Worm (Caenorhabditis elegans): Measurements from ENCODE around the gene ZK686.5.

Gene ZK686.5

DNA sequence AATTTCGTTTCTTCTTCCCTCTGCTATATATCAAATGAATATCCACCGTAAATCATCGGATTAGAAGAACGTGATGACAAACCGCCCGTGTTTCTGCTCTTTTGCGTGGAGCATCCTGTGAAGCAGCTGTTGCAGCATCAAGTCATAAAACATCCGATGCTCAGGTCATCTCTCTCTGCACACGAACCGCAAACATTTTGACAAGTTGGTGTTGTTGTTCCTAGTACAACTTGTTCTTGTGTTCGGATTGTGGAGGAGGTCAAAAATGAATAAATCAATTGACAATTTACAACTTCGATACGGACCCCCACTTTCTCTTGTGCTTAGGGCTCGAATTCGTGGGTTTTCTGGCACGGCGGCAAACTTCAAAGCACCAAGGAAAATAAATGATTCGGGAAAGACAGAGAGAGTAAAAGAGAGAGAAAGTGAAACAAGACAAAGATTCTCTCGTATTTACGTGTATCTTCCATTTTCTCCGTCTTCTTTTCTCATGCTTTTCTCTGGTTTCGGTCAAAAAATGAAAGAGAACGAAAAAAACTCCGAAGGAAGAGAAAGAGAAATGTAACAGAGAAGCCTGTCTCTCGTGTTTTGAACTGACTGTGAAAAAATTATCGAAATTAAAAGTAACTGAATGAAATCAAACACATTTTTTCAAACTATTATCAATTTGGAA lies 13.4 kb upstream of the ZK686.5 start (continued):
- TF ChIP-seq lin-13 (GFP tag; optimal IDR thresholded peaks at IDR 0.05) (no peak), unc-62 (GFP tag; optimal IDR thresholded peaks at IDR 0.05) (no peak), xbp-1 (tag; optimal IDR thresholded peaks at IDR 0.05) (no peak), hpl-2 (GFP tag; optimal IDR thresholded peaks at IDR 0.05) (no peak), hlh-17 (GFP tag; optimal IDR thresholded peaks at IDR 0.05; ENCODE audit: borderline replicate concordance) (no peak), ces-1 (GFP tag; optimal IDR thresholded peaks at IDR 0.05) (no peak), isw-1 (GFP tag; IDR thresholded peaks at IDR 0.05) (no peak), ceh-63 (GFP tag; optimal IDR thresholded peaks at IDR 0.05) (no peak), fkh-8 (tag; optimal IDR thresholded peaks at IDR 0.05) (no peak), mef-2 (tag; optimal IDR thresholded peaks at IDR 0.05) (no peak), nhr-19 (GFP tag; conservative IDR thresholded peaks at IDR 0.05) (no peak), nhr-11 (tag; optimal IDR thresholded peaks at IDR 0.05) (no peak), jun-1 (tag; optimal IDR thresholded peaks at IDR 0.05) (no peak), nhr-237 (tag; optimal IDR thresholded peaks at IDR 0.05) (no peak), nhr-28 (tag; optimal IDR thresholded peaks at IDR 0.05) (no peak), tbx-2 (tag; optimal IDR thresholded peaks at IDR 0.05) (peak; percentile 12), lin-35 (GFP tag; optimal IDR thresholded peaks at IDR 0.05) (no peak), pax-3 (tag; optimal IDR thresholded peaks at IDR 0.05) (no peak), zip-4 (GFP tag; optimal IDR thresholded peaks at IDR 0.05) (no peak), efl-1 (optimal IDR thresholded peaks at IDR 0.05) (no peak), efl-1 (GFP tag; optimal IDR thresholded peaks at IDR 0.05 in 1 of 2) (no peak), rnt-1 (tag; optimal IDR thresholded peaks at IDR 0.05) (peak; percentile 80), lir-3 (tag; optimal IDR thresholded peaks at IDR 0.05; ENCODE audit: poor library complexity) (no peak), pag-3 (tag; optimal IDR thresholded peaks at IDR 0.05; ENCODE audit: borderline replicate concordance, insufficient read depth) (no peak), ztf-11 (tag; optimal IDR thresholded peaks at IDR 0.05) (no peak), lin-39 (tag; optimal IDR thresholded peaks at IDR 0.05) (no peak), ceh-90 (tag; optimal IDR thresholded peaks at IDR 0.05) (no peak), ceh-82 (tag; optimal IDR thresholded peaks at IDR 0.05) (no peak)

DNA sequence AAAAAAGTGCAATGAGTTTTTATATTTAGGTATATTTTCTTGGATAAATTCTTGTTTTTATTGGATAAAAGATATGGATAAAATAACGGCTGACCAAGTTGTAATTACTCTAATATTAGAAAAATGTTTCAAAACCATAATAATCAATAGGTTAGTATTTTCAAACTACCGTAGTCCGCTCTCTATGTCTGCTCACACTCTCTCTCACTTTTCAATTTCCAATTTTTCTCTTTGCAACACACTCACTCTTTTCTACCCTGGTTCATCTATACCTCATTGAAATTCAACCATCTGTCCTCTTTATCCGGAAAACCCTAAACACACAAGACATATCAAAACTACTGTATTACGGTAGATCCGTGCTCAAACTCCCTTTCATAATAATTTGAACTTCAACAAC lies 12.0 kb upstream of the ZK686.5 start:
- TF ChIP-seq lsy-2 (tag; optimal IDR thresholded peaks at IDR 0.05) (peak in 1 of 2 experiments; percentile 58), efl-1 (optimal IDR thresholded peaks at IDR 0.05) (no peak), efl-1 (GFP tag; optimal IDR thresholded peaks at IDR 0.05 in 1 of 2) (no peak)

ce11 chrIII:7778530-7778929 lies 11.2 kb upstream of the ZK686.5 start:
- TF ChIP-seq fkh-10 (GFP tag; optimal IDR thresholded peaks at IDR 0.05) (no peak), aha-1 (tag; optimal IDR thresholded peaks at IDR 0.05) (no peak), unc-130 (tag; optimal IDR thresholded peaks at IDR 0.05) (peak; percentile 40), rnt-1 (tag; optimal IDR thresholded peaks at IDR 0.05) (peak; percentile 65), C04F5.9 (tag; optimal IDR thresholded peaks at IDR 0.05) (no peak), lin-14 (GFP tag; optimal IDR thresholded peaks at IDR 0.05) (peak; percentile 31), hlh-17 (GFP tag; optimal IDR thresholded peaks at IDR 0.05; ENCODE audit: borderline replicate concordance) (no peak), fos-1 (tag; optimal IDR thresholded peaks at IDR 0.05) (no peak), nhr-20 (tag; optimal IDR thresholded peaks at IDR 0.05) (no peak), lin-15B (tag; optimal IDR thresholded peaks at IDR 0.05) (no peak), snu-23 (GFP tag; optimal IDR thresholded peaks at IDR 0.05) (peak; percentile 4), ceh-8 (GFP tag; optimal IDR thresholded peaks at IDR 0.05) (no peak), lir-3 (tag; optimal IDR thresholded peaks at IDR 0.05; ENCODE audit: poor library complexity) (no peak), elt-3 (tag; optimal IDR thresholded peaks at IDR 0.05) (no peak), tbx-2 (tag; optimal IDR thresholded peaks at IDR 0.05) (no peak), blmp-1 (tag; optimal IDR thresholded peaks at IDR 0.05) (no peak), nhr-19 (GFP tag; conservative IDR thresholded peaks at IDR 0.05) (no peak), nhr-71 (tag; optimal IDR thresholded peaks at IDR 0.05) (peak; percentile 30), aly-2 (tag; optimal IDR thresholded peaks at IDR 0.05) (no peak), egl-13 (tag; optimal IDR thresholded peaks at IDR 0.05) (no peak), nhr-12 (tag; optimal IDR thresholded peaks at IDR 0.05) (no peak), unc-98 (GFP tag; IDR thresholded peaks at IDR 0.05) (no peak), ets-5 (GFP tag; IDR thresholded peaks at IDR 0.05) (no peak), hlh-4 (tag; optimal IDR thresholded peaks at IDR 0.05) (no peak), fkh-8 (tag; optimal IDR thresholded peaks at IDR 0.05) (no peak), lsy-2 (tag; optimal IDR thresholded peaks at IDR 0.05) (peak; percentile 68 to 83), nhr-47 (tag; optimal IDR thresholded peaks at IDR 0.05) (no peak)
